Fruit fly (Drosophila melanogaster): ENCODE results near the gene CG7991.

Gene CG7991

DNA sequence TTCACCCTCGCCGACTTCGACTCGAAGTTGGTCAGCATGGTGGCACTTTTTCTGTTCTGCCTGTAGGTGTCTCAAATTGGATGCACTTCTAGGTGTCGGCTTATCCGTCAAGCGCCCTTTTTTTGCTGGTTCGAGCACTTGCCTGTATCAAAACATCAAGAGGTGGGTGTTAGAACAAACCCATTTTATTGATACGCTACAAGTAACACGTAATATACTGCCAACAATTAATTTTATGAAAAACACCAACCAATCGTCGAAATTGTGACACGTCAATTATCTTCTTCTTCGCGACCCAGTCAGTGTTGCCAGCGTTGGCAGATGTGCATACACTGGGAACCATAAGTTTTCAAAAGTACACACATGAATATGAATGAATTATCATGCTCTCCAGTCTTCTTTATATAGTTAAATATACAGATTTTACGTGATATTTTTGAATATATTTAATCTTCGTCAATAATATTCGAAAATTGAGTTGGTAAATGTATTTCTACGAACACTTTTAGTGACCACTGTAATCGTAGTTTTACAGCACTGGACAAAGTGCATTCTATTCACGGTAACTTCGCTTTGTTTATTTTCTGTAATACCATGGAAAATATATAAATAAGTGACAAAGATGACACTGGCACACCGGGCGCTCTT is 29.5 kb upstream of the CG7991 start, which contains the start of the genes alphaCOP and CG13919 (continued):
- TF ChIP-seq dsx (GFP tag; optimal IDR thresholded peaks at IDR 0.05; ENCODE audit: poor library complexity, severe bottlenecking) (peak; percentile 98), CG34406 (GFP tag; optimal IDR thresholded peaks at IDR 0.05) (peak; percentile 97), lz (GFP tag; optimal IDR thresholded peaks at IDR 0.05) (peak; percentile 98), CG8119 (GFP tag; IDR thresholded peaks at IDR 0.05) (peak; percentile 99), Eip93F (GFP tag; optimal IDR thresholded peaks at IDR 0.05) (no peak), cyc (GFP tag; optimal IDR thresholded peaks at IDR 0.05) (peak; percentile 96), acj6 (GFP tag; optimal IDR thresholded peaks at IDR 0.05) (peak; percentile 99), Hr39 (GFP tag; optimal IDR thresholded peaks at IDR 0.05) (peak; percentile 97), Met (GFP tag; optimal IDR thresholded peaks at IDR 0.05) (peak; percentile 98), net (GFP tag; optimal IDR thresholded peaks at IDR 0.05) (peak; percentile 96), CG10669 (GFP tag; optimal IDR thresholded peaks at IDR 0.05) (peak; percentile 96), CG6808 (GFP tag; optimal IDR thresholded peaks at IDR 0.05) (peak; percentile 91), achi (GFP tag; optimal IDR thresholded peaks at IDR 0.05) (peak; percentile 97), pdm3 (GFP tag; optimal IDR thresholded peaks at IDR 0.05) (peak; percentile 98), CG6163 (GFP tag; IDR thresholded peaks at IDR 0.05) (peak; percentile 93), Lpt (GFP tag; optimal IDR thresholded peaks at IDR 0.05) (peak; percentile 97), CG6276 (GFP tag; optimal IDR thresholded peaks at IDR 0.05) (no peak), Smox (GFP tag; optimal IDR thresholded peaks at IDR 0.05) (peak; percentile 97), CG8632 (GFP tag; optimal IDR thresholded peaks at IDR 0.05) (peak; percentile 98), CG31627 (GFP tag; optimal IDR thresholded peaks at IDR 0.05) (peak; percentile 98), CG3032 (tag; optimal IDR thresholded peaks at IDR 0.05) (peak; percentile 97)

DNA sequence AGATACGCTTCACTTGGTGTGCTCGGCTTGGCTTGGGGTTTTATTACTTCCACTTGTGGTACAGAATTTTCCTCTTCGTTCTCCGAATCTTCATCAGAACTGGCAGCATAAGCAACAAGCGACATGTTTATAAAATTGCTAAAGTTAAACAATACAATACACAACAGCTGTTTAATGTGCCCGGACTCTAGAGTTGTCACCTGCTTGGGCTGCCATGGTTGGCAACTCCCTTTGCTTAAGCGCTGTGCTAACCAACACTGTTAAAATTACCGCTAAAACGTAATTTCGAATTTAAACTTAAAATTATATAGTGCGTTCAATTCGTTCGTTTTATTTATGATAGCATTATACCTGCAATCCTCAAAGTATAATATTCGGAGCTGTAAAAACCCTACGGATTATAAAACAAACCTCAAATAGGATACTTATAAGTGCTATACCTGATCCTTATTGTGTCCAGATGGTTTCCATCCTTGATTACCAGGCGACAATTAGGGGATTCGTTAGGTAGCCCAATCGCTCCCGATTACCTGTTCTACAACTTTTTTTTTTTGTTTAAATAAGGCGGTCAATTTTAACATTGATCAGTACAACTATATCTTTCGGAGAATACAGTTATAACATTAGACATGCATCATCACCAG is 27.1 kb upstream of the CG7991 start, which contains the start of the genes CG17249 and Bro:
Gene CG17249 (minus strand): TSS at position 189 of the 644 bp plus-strand sequence.
Gene Bro (plus strand): TSS at position 594 of the 644 bp plus-strand sequence.
- TF ChIP-seq Sox102F (GFP tag; optimal IDR thresholded peaks at IDR 0.05) (no peak), vri (GFP tag; optimal IDR thresholded peaks at IDR 0.05) (no peak), Hr38 (GFP tag; optimal IDR thresholded peaks at IDR 0.05) (no peak), fd85E (GFP tag; optimal IDR thresholded peaks at IDR 0.05) (no peak), Blimp-1 (GFP tag; optimal IDR thresholded peaks at IDR 0.05) (no peak), topi (GFP tag; optimal IDR thresholded peaks at IDR 0.05) (peak; percentile 11), Sox15 (GFP tag; optimal IDR thresholded peaks at IDR 0.05) (no peak), CG3919 (GFP tag; optimal IDR thresholded peaks at IDR 0.05) (peak; percentile 13), acj6 (GFP tag; optimal IDR thresholded peaks at IDR 0.05) (no peak), CG11294 (GFP tag; IDR thresholded peaks at IDR 0.05) (no peak), Ets21C (GFP tag; optimal IDR thresholded peaks at IDR 0.05) (no peak), ss (GFP tag; optimal IDR thresholded peaks at IDR 0.05) (no peak), spab (GFP tag; optimal IDR thresholded peaks at IDR 0.05) (no peak), CG6276 (GFP tag; optimal IDR thresholded peaks at IDR 0.05) (no peak), Eip78C (GFP tag) (peak; percentile 34), lz (GFP tag; optimal IDR thresholded peaks at IDR 0.05) (peak; percentile 27), Smox (GFP tag; optimal IDR thresholded peaks at IDR 0.05) (no peak), CG1621 (tag; optimal IDR thresholded peaks at IDR 0.05) (peak; percentile 78), CG15336 (GFP tag; IDR thresholded peaks at IDR 0.05) (no peak), CG31627 (GFP tag; optimal IDR thresholded peaks at IDR 0.05) (peak; percentile 53), CG7368 (GFP tag; optimal IDR thresholded peaks at IDR 0.05) (no peak), dac (GFP tag; optimal IDR thresholded peaks at IDR 0.05) (no peak), esn (GFP tag; optimal IDR thresholded peaks at IDR 0.05) (peak; percentile 29), Sox14 (GFP tag; optimal IDR thresholded peaks at IDR 0.05) (peak; percentile 64), CG4318 (GFP tag; optimal IDR thresholded peaks at IDR 0.05) (no peak), Ets96B (tag; optimal IDR thresholded peaks at IDR 0.05) (no peak), CG8119 (GFP tag; IDR thresholded peaks at IDR 0.05) (no peak)

Data from whole organism, prepupa.